Fruit fly (Drosophila melanogaster): ENCODE measurements around the gene Abd-B.

The Abd-B gene

DNA sequence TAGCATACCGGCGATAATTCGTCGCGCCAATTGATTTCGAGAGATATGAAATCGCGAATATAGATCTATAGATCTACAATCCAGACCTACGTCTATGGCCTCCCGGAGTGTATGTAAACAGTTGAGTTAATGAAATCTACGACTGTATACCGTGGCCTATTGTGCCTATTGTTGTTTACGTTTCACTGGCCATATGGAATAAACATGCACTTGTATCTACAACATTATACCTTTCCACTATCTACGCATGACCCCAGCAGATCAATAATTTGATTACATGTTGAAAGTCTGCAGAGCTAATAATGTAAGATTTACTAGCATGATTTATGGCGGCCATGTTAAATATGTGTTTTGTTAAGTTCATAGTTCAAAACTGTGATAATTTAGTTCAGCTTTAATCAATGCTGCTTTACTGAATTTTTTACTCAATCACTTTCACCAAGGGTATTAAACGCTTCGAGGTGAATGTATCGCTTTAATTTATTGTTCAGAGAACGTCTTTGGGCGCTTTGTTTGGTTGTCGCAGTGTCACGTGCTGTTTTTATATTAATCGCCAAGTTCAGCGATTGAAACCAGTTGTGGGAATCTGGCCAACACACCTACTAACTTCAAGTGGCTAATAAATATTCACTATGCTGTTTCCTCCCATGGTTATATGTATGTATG is 9.1 kb upstream of the Abd-B start (continued):
- TF ChIP-seq sna (GFP tag; IDR thresholded peaks at IDR 0.05; ENCODE audit: partially characterized antibody) (no peak), fu2 (GFP tag; optimal IDR thresholded peaks at IDR 0.05) (no peak), lov (optimal IDR thresholded peaks at IDR 0.05) (no peak), lov (GFP tag; IDR thresholded peaks at IDR 0.05) (no peak), CG12744 (GFP tag; optimal IDR thresholded peaks at IDR 0.05) (peak; percentile 23), CG17612 (GFP tag; IDR thresholded peaks at IDR 0.05) (no peak), CG34376 (GFP tag; optimal IDR thresholded peaks at IDR 0.05) (no peak), CG2120 (GFP tag; optimal IDR thresholded peaks at IDR 0.05) (peak; percentile 3), otp (GFP tag; IDR thresholded peaks at IDR 0.05) (no peak), fru (optimal IDR thresholded peaks at IDR 0.05) (no peak), dysf (GFP tag; IDR thresholded peaks at IDR 0.05) (no peak), NC2α (GFP tag; optimal IDR thresholded peaks at IDR 0.05) (no peak), jing (GFP tag; optimal IDR thresholded peaks at IDR 0.05) (no peak), ken (GFP tag; IDR thresholded peaks at IDR 0.05) (no peak), ase (GFP tag; IDR thresholded peaks at IDR 0.05) (no peak), pum (GFP tag; optimal IDR thresholded peaks at IDR 0.05) (no peak), CG11504 (tag; optimal IDR thresholded peaks at IDR 0.05) (no peak), Optix (GFP tag; IDR thresholded peaks at IDR 0.05) (no peak), CG6254 (GFP tag; optimal IDR thresholded peaks at IDR 0.05) (no peak), chif (GFP tag; optimal IDR thresholded peaks at IDR 0.05) (no peak), gem (tag; optimal IDR thresholded peaks at IDR 0.05) (peak; percentile 18), CG13424 (tag; optimal IDR thresholded peaks at IDR 0.05) (no peak), Dbx (GFP tag; IDR thresholded peaks at IDR 0.05) (peak; percentile 25; the same call in 1 of the 3 replicates), CG30020 (tag; optimal IDR thresholded peaks at IDR 0.05) (no peak), CG18599 (GFP tag; optimal IDR thresholded peaks at IDR 0.05) (peak; percentile 21), CG30431 (GFP tag; optimal IDR thresholded peaks at IDR 0.05) (no peak), CG7357 (GFP tag; IDR thresholded peaks at IDR 0.05) (no peak), CG12104 (GFP tag; optimal IDR thresholded peaks at IDR 0.05) (no peak), CG9437 (GFP tag; optimal IDR thresholded peaks at IDR 0.05) (no peak), CG34224 (GFP tag; IDR thresholded peaks at IDR 0.05; ENCODE audit: partially characterized antibody) (no peak), CG16863 (GFP tag; optimal IDR thresholded peaks at IDR 0.05) (no peak), YL-1 (GFP tag; optimal IDR thresholded peaks at IDR 0.05) (no peak), wek (GFP tag; optimal IDR thresholded peaks at IDR 0.05) (no peak), Taf1 (GFP tag; IDR thresholded peaks at IDR 0.05) (no peak), CG6654 (GFP tag; optimal IDR thresholded peaks at IDR 0.05) (no peak), so (GFP tag; IDR thresholded peaks at IDR 0.05) (no peak), BtbVII (GFP tag; optimal IDR thresholded peaks at IDR 0.05) (no peak), stwl (tag; optimal IDR thresholded peaks at IDR 0.05) (no peak), CG17568 (GFP tag; optimal IDR thresholded peaks at IDR 0.05) (no peak), Med (GFP tag) (peak; percentile 69), grn (GFP tag; optimal IDR thresholded peaks at IDR 0.05) (peak; percentile 12), CG8765 (GFP tag; IDR thresholded peaks at IDR 0.05) (no peak), phol (tag; optimal IDR thresholded peaks at IDR 0.05) (no peak), z (GFP tag; IDR thresholded peaks at IDR 0.05) (no peak), al (GFP tag; IDR thresholded peaks at IDR 0.05) (no peak), Bdp1 (GFP tag; optimal IDR thresholded peaks at IDR 0.05) (peak; percentile 3), crc (GFP tag; optimal IDR thresholded peaks at IDR 0.05) (no peak), gfzf (GFP tag; optimal IDR thresholded peaks at IDR 0.05) (no peak), CG14667 (GFP tag; IDR thresholded peaks at IDR 0.05) (no peak), chm (GFP tag; IDR thresholded peaks at IDR 0.05) (no peak), twi (tag; optimal IDR thresholded peaks at IDR 0.05) (peak; percentile 73), CG10209 (GFP tag; optimal IDR thresholded peaks at IDR 0.05) (peak; percentile 24)

All from whole organism, embryonic.